ENCODE assay signal across 1 fruit fly cellular context in genomic region chr2L:12435976-12436771, dm6.
TF ChIP-seq lines count a peak whose summit lies in the region.

No protein-coding gene starts in this region.

TF ChIP-seq in whole organism, embryonic, 481 proteins besides CTCF, POLR2A, EP300 and RAD21 (continued from another document):
- TF ChIP-seq hkb (optimal IDR thresholded peaks at IDR 0.05; lab: Kevin White, UChicago) (no peak), hkb (GFP tag; IDR thresholded peaks at IDR 0.05; lab: Robert Waterston, UW) (0 out of 2 replicates have a peak, but pooled peaks have one; percentile 24), Six4 (GFP tag; optimal IDR thresholded peaks at IDR 0.05; lab: Kevin White, UChicago) (no peak), CG13775 (GFP tag; optimal IDR thresholded peaks at IDR 0.05; lab: Kevin White, UChicago) (no peak), knrl (GFP tag; IDR thresholded peaks at IDR 0.05; lab: Robert Waterston, UW; ENCODE audit: partially characterized antibody) (no peak), run (tag; optimal IDR thresholded peaks at IDR 0.05; lab: Kevin White, UChicago) (no peak), CG17802 (tag; optimal IDR thresholded peaks at IDR 0.05; lab: Kevin White, UChicago) (no peak), CG13424 (tag; optimal IDR thresholded peaks at IDR 0.05; lab: Kevin White, UChicago) (no peak), gro (GFP tag; optimal IDR thresholded peaks at IDR 0.05; lab: Kevin White, UChicago) (no peak), H2.0 (GFP tag; IDR thresholded peaks at IDR 0.05; lab: Robert Waterston, UW) (no peak), vvl (GFP tag; IDR thresholded peaks at IDR 0.05; lab: Robert Waterston, UW) (peak; percentile 32; the same call in 1 of the 2 replicates), Abd-B (GFP tag; optimal IDR thresholded peaks at IDR 0.05; lab: Kevin White, UChicago) (no peak), CG13287 (GFP tag; IDR thresholded peaks at IDR 0.05; lab: Robert Waterston, UW; ENCODE audit: partially characterized antibody) (peak; percentile 37; the same call in 1 of the 2 replicates), otp (GFP tag; IDR thresholded peaks at IDR 0.05; lab: Robert Waterston, UW) (no peak), Dp (GFP tag; optimal IDR thresholded peaks at IDR 0.05; lab: Kevin White, UChicago) (no peak), Oli (tag; optimal IDR thresholded peaks at IDR 0.05; lab: Kevin White, UChicago) (no peak), pan (optimal IDR thresholded peaks at IDR 0.05; lab: Kevin White, UChicago) (no peak), pan (GFP tag; optimal IDR thresholded peaks at IDR 0.05 in 1 of 2, IDR thresholded peaks at IDR 0.05 in 1 of 2) (no peak), CG7963 (GFP tag; IDR thresholded peaks at IDR 0.05; lab: Robert Waterston, UW; ENCODE audit: partially characterized antibody) (no peak), B-H2 (GFP tag; optimal IDR thresholded peaks at IDR 0.05; lab: Kevin White, UChicago) (no peak), Eip74EF (GFP tag; optimal IDR thresholded peaks at IDR 0.05; lab: Kevin White, UChicago) (no peak), Drgx (GFP tag; IDR thresholded peaks at IDR 0.05; lab: Robert Waterston, UW) (0 out of 2 replicates have a peak, but pooled peaks have one; percentile 15), CG10209 (GFP tag; optimal IDR thresholded peaks at IDR 0.05; lab: Kevin White, UChicago) (no peak), sc (optimal IDR thresholded peaks at IDR 0.05; lab: Kevin White, UChicago) (no peak), sc (GFP tag; optimal IDR thresholded peaks at IDR 0.05; lab: Kevin White, UChicago) (no peak), CG11085 (GFP tag; IDR thresholded peaks at IDR 0.05; lab: Robert Waterston, UW) (no peak), CG8359 (GFP tag; optimal IDR thresholded peaks at IDR 0.05; lab: Kevin White, UChicago; ENCODE audit: borderline replicate concordance) (no peak), CG14965 (GFP tag; optimal IDR thresholded peaks at IDR 0.05; lab: Kevin White, UChicago; ENCODE audit: borderline replicate concordance) (no peak), gem (tag; optimal IDR thresholded peaks at IDR 0.05; lab: Kevin White, UChicago) (peak; percentile 84), Jarid2 (GFP tag; optimal IDR thresholded peaks at IDR 0.05; lab: Kevin White, UChicago) (no peak), unc-4 (GFP tag; IDR thresholded peaks at IDR 0.05; lab: Robert Waterston, UW; ENCODE audit: partially characterized antibody) (0 out of 2 replicates have a peak, but pooled peaks have one; percentile 20), amos (GFP tag; IDR thresholded peaks at IDR 0.05; lab: Robert Waterston, UW; ENCODE audit: partially characterized antibody) (no peak; the same call in 1 of the 2 replicates), jigr1 (GFP tag; IDR thresholded peaks at IDR 0.05; lab: Robert Waterston, UW) (no peak), lab (GFP tag; optimal IDR thresholded peaks at IDR 0.05; lab: Kevin White, UChicago) (no peak), CG13624 (GFP tag; optimal IDR thresholded peaks at IDR 0.05; lab: Kevin White, UChicago) (no peak), CG12155 (GFP tag; optimal IDR thresholded peaks at IDR 0.05; lab: Kevin White, UChicago) (peak; percentile 74), CG8290 (GFP tag; optimal IDR thresholded peaks at IDR 0.05; lab: Kevin White, UChicago) (peak; percentile 6), CG8290 (tag; optimal IDR thresholded peaks at IDR 0.05; lab: Kevin White, UChicago) (peak in 1 of 2 experiments; percentile 44), Ssrp (tag; optimal IDR thresholded peaks at IDR 0.05; lab: Kevin White, UChicago) (no peak), CG2875 (GFP tag; optimal IDR thresholded peaks at IDR 0.05; lab: Kevin White, UChicago) (no peak), Atf3 (GFP tag; optimal IDR thresholded peaks at IDR 0.05; lab: Kevin White, UChicago) (no peak), Meics (GFP tag; optimal IDR thresholded peaks at IDR 0.05; lab: Kevin White, UChicago) (peak; percentile 2), CG11560 (tag; IDR thresholded peaks at IDR 0.05; lab: Robert Waterston, UW) (no peak), NfI (GFP tag; optimal IDR thresholded peaks at IDR 0.05; lab: Kevin White, UChicago) (peak; percentile 17), CG16815 (GFP tag; optimal IDR thresholded peaks at IDR 0.05; lab: Kevin White, UChicago) (no peak), CG5953 (GFP tag; IDR thresholded peaks at IDR 0.05; lab: Robert Waterston, UW) (no peak), ro (GFP tag; IDR thresholded peaks at IDR 0.05; lab: Robert Waterston, UW) (no peak), cwo (GFP tag; optimal IDR thresholded peaks at IDR 0.05; lab: Kevin White, UChicago) (peak; percentile 17), ci (GFP tag; IDR thresholded peaks at IDR 0.05; lab: Robert Waterston, UW) (peak; percentile 12; the same call in 1 of the 3 replicates), Dll (GFP tag; IDR thresholded peaks at IDR 0.05; lab: Robert Waterston, UW; ENCODE audit: partially characterized antibody) (0 out of 4 replicates have a peak, but pooled peaks have one; percentile 3), bab2 (GFP tag; optimal IDR thresholded peaks at IDR 0.05; lab: Kevin White, UChicago) (no peak), nmo (GFP tag; optimal IDR thresholded peaks at IDR 0.05; lab: Kevin White, UChicago) (peak; percentile 6), YL-1 (GFP tag; optimal IDR thresholded peaks at IDR 0.05; lab: Kevin White, UChicago) (peak; percentile 67), psq (GFP tag; optimal IDR thresholded peaks at IDR 0.05; lab: Kevin White, UChicago) (peak; percentile 99), CG12744 (GFP tag; optimal IDR thresholded peaks at IDR 0.05; lab: Kevin White, UChicago) (no peak), CG17328 (GFP tag; IDR thresholded peaks at IDR 0.05; lab: Robert Waterston, UW) (no peak), CG2889 (GFP tag; IDR thresholded peaks at IDR 0.05; lab: Robert Waterston, UW) (no peak), CG11723 (GFP tag; optimal IDR thresholded peaks at IDR 0.05; lab: Kevin White, UChicago) (no peak), fu2 (GFP tag; optimal IDR thresholded peaks at IDR 0.05; lab: Kevin White, UChicago) (no peak), CG1647 (GFP tag; optimal IDR thresholded peaks at IDR 0.05; lab: Kevin White, UChicago) (no peak), CG8944 (GFP tag; optimal IDR thresholded peaks at IDR 0.05; lab: Kevin White, UChicago) (no peak), CG12659 (GFP tag; optimal IDR thresholded peaks at IDR 0.05; lab: Kevin White, UChicago) (peak; percentile 19), BEAF-32 (GFP tag; optimal IDR thresholded peaks at IDR 0.05; lab: Kevin White, UChicago) (peak; percentile 37), ap (GFP tag; IDR thresholded peaks at IDR 0.05; lab: Robert Waterston, UW) (no peak), CG33213 (GFP tag; optimal IDR thresholded peaks at IDR 0.05; lab: Kevin White, UChicago) (no peak), sr (GFP tag; IDR thresholded peaks at IDR 0.05; lab: Robert Waterston, UW) (0 out of 3 replicates have a peak, but pooled peaks have one; percentile 7), Mrtf (GFP tag; IDR thresholded peaks at IDR 0.05; lab: Robert Waterston, UW) (no peak), CG4424 (GFP tag; optimal IDR thresholded peaks at IDR 0.05; lab: Kevin White, UChicago) (peak; percentile 10), CG34224 (GFP tag; IDR thresholded peaks at IDR 0.05; lab: Robert Waterston, UW; ENCODE audit: partially characterized antibody) (peak; percentile 35; the same call in 1 of the 3 replicates), CG14860 (GFP tag; IDR thresholded peaks at IDR 0.05; lab: Robert Waterston, UW; ENCODE audit: partially characterized antibody) (no peak), bigmax (GFP tag; optimal IDR thresholded peaks at IDR 0.05; lab: Kevin White, UChicago) (peak; percentile 81), Sry-β (GFP tag; optimal IDR thresholded peaks at IDR 0.05; lab: Kevin White, UChicago) (peak; percentile 89), Mad (GFP tag; optimal IDR thresholded peaks at IDR 0.05; lab: Kevin White, UChicago) (no peak), Hey (tag; optimal IDR thresholded peaks at IDR 0.05; lab: Kevin White, UChicago) (no peak), eve (GFP tag; optimal IDR thresholded peaks at IDR 0.05; lab: Kevin White, UChicago) (no peak), CG3281 (GFP tag; optimal IDR thresholded peaks at IDR 0.05; lab: Kevin White, UChicago) (peak; percentile 1), repo (GFP tag; optimal IDR thresholded peaks at IDR 0.05; lab: Kevin White, UChicago) (no peak), ERR (GFP tag; optimal IDR thresholded peaks at IDR 0.05; lab: Kevin White, UChicago) (no peak), Hr51 (GFP tag; optimal IDR thresholded peaks at IDR 0.05; lab: Kevin White, UChicago) (no peak), NFAT (GFP tag; IDR thresholded peaks at IDR 0.05; lab: Robert Waterston, UW) (no peak), ewg (GFP tag; optimal IDR thresholded peaks at IDR 0.05; lab: Kevin White, UChicago) (no peak), CG5245 (GFP tag; optimal IDR thresholded peaks at IDR 0.05; lab: Kevin White, UChicago) (no peak), NC2β (GFP tag; optimal IDR thresholded peaks at IDR 0.05; lab: Kevin White, UChicago) (no peak), ara (GFP tag; IDR thresholded peaks at IDR 0.05; lab: Robert Waterston, UW) (no peak), CG7372 (GFP tag; IDR thresholded peaks at IDR 0.05; lab: Robert Waterston, UW) (no peak), CG15073 (GFP tag; optimal IDR thresholded peaks at IDR 0.05; lab: Kevin White, UChicago) (no peak), CG18476 (GFP tag; optimal IDR thresholded peaks at IDR 0.05; lab: Kevin White, UChicago) (no peak), Nf-YC (tag; optimal IDR thresholded peaks at IDR 0.05; lab: Kevin White, UChicago) (peak; percentile 21), crc (GFP tag; optimal IDR thresholded peaks at IDR 0.05; lab: Kevin White, UChicago) (no peak), CG13123 (GFP tag; optimal IDR thresholded peaks at IDR 0.05; lab: Kevin White, UChicago) (no peak), Blimp-1 (GFP tag; optimal IDR thresholded peaks at IDR 0.05; lab: Kevin White, UChicago) (no peak), CG11456 (GFP tag; IDR thresholded peaks at IDR 0.05; lab: Robert Waterston, UW) (peak; percentile 53; the same call in 1 of the 3 replicates), CG10147 (GFP tag; optimal IDR thresholded peaks at IDR 0.05; lab: Kevin White, UChicago) (no peak), E2f1 (GFP tag; IDR thresholded peaks at IDR 0.05; lab: Robert Waterston, UW) (no peak), pnt (GFP tag; optimal IDR thresholded peaks at IDR 0.05; lab: Kevin White, UChicago) (no peak), Hmx (GFP tag; optimal IDR thresholded peaks at IDR 0.05; lab: Kevin White, UChicago) (no peak), row (GFP tag; IDR thresholded peaks at IDR 0.05; lab: Robert Waterston, UW) (peak; percentile 88), slbo (GFP tag; IDR thresholded peaks at IDR 0.05; lab: Robert Waterston, UW) (no peak), Hr39 (optimal IDR thresholded peaks at IDR 0.05; lab: Kevin White, UChicago) (no peak), CG31224 (GFP tag; IDR thresholded peaks at IDR 0.05; lab: Robert Waterston, UW) (no peak), CG12104 (GFP tag; optimal IDR thresholded peaks at IDR 0.05; lab: Kevin White, UChicago) (no peak), CG9727 (GFP tag; optimal IDR thresholded peaks at IDR 0.05; lab: Kevin White, UChicago) (no peak), slp2 (GFP tag; optimal IDR thresholded peaks at IDR 0.05; lab: Kevin White, UChicago) (no peak), Spps (tag; optimal IDR thresholded peaks at IDR 0.05; lab: Kevin White, UChicago) (no peak)
